Worm (Caenorhabditis elegans) whole organism, L4 larva: ENCODE measurements around the gene R04B5.11.

Experiments
- F37D6.2 ChIP-seq: sonication (generic microtip); optimal IDR thresholded peaks from 2 replicates; lab custom pipeline; 2016; ENCODE audit warnings: mild to moderate bottlenecking, missing genetic modification characterization, missing compliant biosample characterization
- R02D3.7 ChIP-seq: fragments of 150-350 bp; sonication (generic microtip); optimal IDR thresholded peaks from 3 replicates; lab custom pipeline; 2014; ENCODE audit warnings: missing biosample characterization, missing genetic modification characterization
- dve-1 ChIP-seq: sonication (generic microtip); optimal IDR thresholded peaks from 2 replicates; lab custom pipeline; 2017; ENCODE audit warnings: antibody characterized with exemption, mild to moderate bottlenecking, missing genetic modification characterization, missing compliant biosample characterization; ENCODE audit not compliant: insufficient read depth
- mdl-1 ChIP-seq, 2 experiments: fragments of 150-350 bp in 1 of 2; sonication (generic microtip) in 1 of 2; optimal IDR thresholded peaks; 2 replicates each; lab custom pipeline; 2014 to 2017; ENCODE audit warnings: missing biosample characterization in 2 of 2, missing genetic modification characterization in 2 of 2
- mep-1 ChIP-seq: fragments of 150-350 bp; sonication (generic microtip); optimal IDR thresholded peaks from 3 replicates; lab custom pipeline; 2014; ENCODE audit warnings: missing biosample characterization, missing genetic modification characterization
- nhr-76 ChIP-seq: fragments of 150-350 bp; optimal IDR thresholded peaks from 2 replicates; lab custom pipeline; 2014; ENCODE audit warnings: missing biosample characterization, missing genetic modification characterization
- nhr-77 ChIP-seq: fragments of 150-350 bp; optimal IDR thresholded peaks from 2 replicates; lab custom pipeline; 2014; ENCODE audit warnings: missing biosample characterization, missing genetic modification characterization
- snpc-1.2 ChIP-seq: fragments of 200-800 bp; sonication (Bioruptor generic); IDR thresholded peaks from 2 replicates; pipeline ENCODE4 v1.3.6; 2022; ENCODE audit warnings: missing genetic modification reagents, missing genetic modification characterization, missing compliant biosample characterization
- unc-62 ChIP-seq, 3 experiments: fragments of 150-350 bp in 1 of 3; sonication (generic microtip); optimal IDR thresholded peaks in 2 of 3; peaks in 1 of 3; 1 replicate in 1 of 3; 2 replicates in 2 of 3; lab custom pipeline; 2014 to 2017; ENCODE audit warnings: missing biosample characterization in 3 of 3, missing genetic modification characterization in 3 of 3, missing genetic modification reagents in 3 of 3, missing genotype in 1 of 3
- ztf-7 ChIP-seq: fragments of 150-350 bp; optimal IDR thresholded peaks from 2 replicates; lab custom pipeline; 2014; ENCODE audit warnings: missing biosample characterization, missing genetic modification characterization

- no peak for TF ChIP-seq R02D3.7 (tag; lab: Kevin White, UChicago)
- TF ChIP-seq F37D6.2 (tag; lab: Kevin White, UChicago): no peak
- no peak for TF ChIP-seq snpc-1.2 (GFP tag; lab: Robert Waterston, UW)
- no peak for TF ChIP-seq nhr-76
- no peak for TF ChIP-seq nhr-77 (tag; lab: Kevin White, UChicago)
- TF ChIP-seq dve-1 (tag; lab: Kevin White, UChicago): no peak
- TF ChIP-seq ztf-7: no peak
- no peak for TF ChIP-seq mdl-1 (tag; optimal IDR thresholded peaks at IDR 0.05; lab: Kevin White, UChicago)
- TF ChIP-seq mep-1: no peak
- no peak for TF ChIP-seq unc-62 (GFP tag; optimal IDR thresholded peaks at IDR 0.05 in 1 of 2; lab: Kevin White, UChicago)
- no peak for TF ChIP-seq unc-62 (tag; optimal IDR thresholded peaks at IDR 0.05; lab: Kevin White, UChicago)
Measured at ce11 chrV:10094374-10094773, 3.3 kb upstream of the R04B5.11 start, which contains the start of gene srd-49.
